Worm (Caenorhabditis elegans) whole organism, young adult: ENCODE results near the gene vglu-2.

ENCODE experiments used
- D2030.7 ChIP-seq: fragments of 200-800 bp; sonication (Bioruptor generic); IDR thresholded peaks from 2 replicates; pipeline ENCODE4 v1.3.6; 2022; ENCODE audit warnings: missing genetic modification reagents, missing genetic modification characterization, missing compliant biosample characterization
- F10E7.11 ChIP-seq: sonication (generic microtip); optimal IDR thresholded peaks from 2 replicates; lab custom pipeline; 2017; ENCODE audit warnings: mild to moderate bottlenecking, missing genetic modification characterization, moderate library complexity, missing compliant biosample characterization
- F22D6.2 ChIP-seq: sonication (generic microtip); optimal IDR thresholded peaks from 2 replicates; lab custom pipeline; 2016; ENCODE audit warnings: mild to moderate bottlenecking, missing genetic modification characterization, missing compliant biosample characterization
- F33H1.4 ChIP-seq: fragments of 200-800 bp; sonication (Bioruptor generic); IDR thresholded peaks from 2 replicates; pipeline ENCODE4 v1.3.6; 2022; ENCODE audit warnings: missing genetic modification reagents, missing genetic modification characterization, missing compliant biosample characterization
- F39B2.1 ChIP-seq: fragments of 200-800 bp; sonication (Bioruptor generic); IDR thresholded peaks from 2 replicates; pipeline ENCODE4 v1.3.6; 2022; ENCODE audit warnings: missing genetic modification reagents, missing genetic modification characterization, missing compliant biosample characterization
- F52B5.7 ChIP-seq: sonication (generic microtip); optimal IDR thresholded peaks from 2 replicates; lab custom pipeline; 2016; ENCODE audit warnings: mild to moderate bottlenecking, missing genetic modification characterization, missing compliant biosample characterization
- T07F8.4 ChIP-seq: sonication (generic microtip); optimal IDR thresholded peaks from 2 replicates; lab custom pipeline; 2016; ENCODE audit warnings: mild to moderate bottlenecking, missing genetic modification characterization, moderate library complexity, missing compliant biosample characterization
- T26A5.8 ChIP-seq: sonication (generic microtip); optimal IDR thresholded peaks from 2 replicates; lab custom pipeline; 2016; ENCODE audit warnings: missing genetic modification characterization, missing compliant biosample characterization
- ZK185.1 ChIP-seq: sonication (generic microtip); optimal IDR thresholded peaks from 2 replicates; lab custom pipeline; 2016; ENCODE audit warnings: mild to moderate bottlenecking, missing genetic modification characterization, missing compliant biosample characterization; ENCODE audit not compliant: poor library complexity, severe bottlenecking
- akir-1 ChIP-seq: fragments of 200-800 bp; sonication (Bioruptor generic); optimal IDR thresholded peaks from 2 replicates; lab custom pipeline; 2018; ENCODE audit warnings: mild to moderate bottlenecking, missing genetic modification characterization, moderate library complexity, missing compliant biosample characterization
- aptf-3 ChIP-seq: fragments of 200-800 bp; sonication (Bioruptor generic); IDR thresholded peaks from 2 replicates; pipeline ENCODE4 v1.3.6; 2022; ENCODE audit warnings: missing genetic modification characterization, missing compliant biosample characterization
- athp-1 ChIP-seq: sonication (generic microtip); optimal IDR thresholded peaks from 2 replicates; lab custom pipeline; 2017; ENCODE audit warnings: mild to moderate bottlenecking, missing genetic modification characterization, missing compliant biosample characterization
- attf-3 ChIP-seq: fragments of 200-800 bp; sonication (Bioruptor generic); conservative IDR thresholded peaks from 2 replicates; pipeline ENCODE4 v1.3.6; 2022; ENCODE audit warnings: missing genetic modification reagents, missing genetic modification characterization, missing compliant biosample characterization
- attf-5 ChIP-seq: fragments of 200-800 bp; sonication (Bioruptor generic); optimal IDR thresholded peaks from 2 replicates; lab custom pipeline; 2018; ENCODE audit warnings: mild to moderate bottlenecking, missing genetic modification characterization, missing compliant biosample characterization
- bed-1 ChIP-seq: fragments of 200-800 bp; sonication (Bioruptor generic); IDR thresholded peaks from 2 replicates; pipeline ENCODE4 v1.3.6; 2022; ENCODE audit warnings: missing genetic modification reagents, missing genetic modification characterization, missing compliant biosample characterization
- bed-2 ChIP-seq: fragments of 200-800 bp; sonication (Bioruptor generic); IDR thresholded peaks from 2 replicates; pipeline ENCODE4 v1.3.6; 2022; ENCODE audit warnings: missing genetic modification reagents, missing genetic modification characterization, missing compliant biosample characterization
- ccch-3 ChIP-seq: fragments of 200-800 bp; sonication (Bioruptor generic); optimal IDR thresholded peaks from 2 replicates; lab custom pipeline; 2018; ENCODE audit warnings: mild to moderate bottlenecking, missing genetic modification characterization, missing compliant biosample characterization
- ceh-27 ChIP-seq: fragments of 200-800 bp; sonication (Bioruptor generic); optimal IDR thresholded peaks from 2 replicates; lab custom pipeline; 2018; ENCODE audit warnings: mild to moderate bottlenecking, missing genetic modification characterization, moderate library complexity, missing compliant biosample characterization
- dox-1 ChIP-seq: fragments of 200-800 bp; sonication (Bioruptor generic); IDR thresholded peaks from 2 replicates; pipeline ENCODE4 v1.3.6; 2022; ENCODE audit warnings: missing genetic modification reagents, missing genetic modification characterization, missing compliant biosample characterization
- dpl-1 ChIP-seq: fragments of 150-350 bp; optimal IDR thresholded peaks from 2 replicates; lab custom pipeline; 2014; ENCODE audit warnings: missing biosample characterization, missing genetic modification reagents, missing genetic modification characterization
- efl-1 ChIP-seq: fragments of 150-350 bp; optimal IDR thresholded peaks from 2 replicates; lab custom pipeline; 2014; ENCODE audit warnings: missing biosample characterization, missing genetic modification reagents, missing genetic modification characterization
- ets-4 ChIP-seq: fragments of 200-800 bp; sonication (Bioruptor generic); optimal IDR thresholded peaks from 2 replicates; lab custom pipeline; 2018; ENCODE audit warnings: mild to moderate bottlenecking, missing genetic modification characterization, missing compliant biosample characterization
- hmg-20 ChIP-seq: fragments of 200-800 bp; sonication (Bioruptor generic); IDR thresholded peaks from 2 replicates; pipeline ENCODE4 v1.3.6; 2022; ENCODE audit warnings: missing genetic modification reagents, missing genetic modification characterization, missing compliant biosample characterization
- hrde-1 ChIP-seq: sonication (generic microtip); optimal IDR thresholded peaks from 2 replicates; lab custom pipeline; 2016; ENCODE audit warnings: missing genetic modification characterization, mild to moderate bottlenecking, missing compliant biosample characterization, moderate library complexity, missing genotype, missing genetic modification reagents, borderline replicate concordance
- hsf-1 ChIP-seq: fragments of 200-800 bp; sonication (Bioruptor generic); IDR thresholded peaks from 2 replicates; pipeline ENCODE4 v1.3.6; 2022; ENCODE audit warnings: missing genetic modification reagents, missing genetic modification characterization, missing compliant biosample characterization
- lin-35 ChIP-seq, 3 experiments: fragments of 150-350 bp in 2 of 3; sonication (generic microtip) in 1 of 3; optimal IDR thresholded peaks; 2 replicates each; lab custom pipeline; 2014 to 2018; ENCODE audit warnings: missing biosample characterization in 3 of 3, missing genetic modification characterization in 3 of 3, missing genetic modification reagents in 3 of 3
- lin-54 ChIP-seq: fragments of 200-800 bp; sonication (Bioruptor generic); optimal IDR thresholded peaks from 2 replicates; lab custom pipeline; 2018; ENCODE audit warnings: mild to moderate bottlenecking, missing genetic modification characterization, missing compliant biosample characterization
- lsl-1 ChIP-seq: fragments of 200-800 bp; sonication (Bioruptor generic); optimal IDR thresholded peaks from 2 replicates; lab custom pipeline; 2018; ENCODE audit warnings: mild to moderate bottlenecking, missing genetic modification characterization, moderate library complexity, missing compliant biosample characterization
- madf-6 ChIP-seq: fragments of 200-800 bp; sonication (Bioruptor generic); IDR thresholded peaks from 2 replicates; pipeline ENCODE4 v1.3.6; 2022; ENCODE audit warnings: missing genetic modification reagents, missing genetic modification characterization, missing compliant biosample characterization
- madf-8 ChIP-seq: fragments of 200-800 bp; sonication (Bioruptor generic); conservative IDR thresholded peaks from 2 replicates; pipeline ENCODE4 v1.3.6; 2022; ENCODE audit warnings: missing genetic modification reagents, missing genetic modification characterization, missing compliant biosample characterization
- mcd-1 ChIP-seq: fragments of 200-800 bp; sonication (Bioruptor generic); IDR thresholded peaks from 2 replicates; pipeline ENCODE4 v1.3.6; 2022; ENCODE audit warnings: missing genetic modification reagents, missing genetic modification characterization, missing compliant biosample characterization
- mxl-1 ChIP-seq: sonication (generic microtip); optimal IDR thresholded peaks from 2 replicates; lab custom pipeline; 2016; ENCODE audit warnings: missing genetic modification characterization, missing compliant biosample characterization
- nfya-1 ChIP-seq: sonication (generic microtip); optimal IDR thresholded peaks from 2 replicates; lab custom pipeline; 2017; ENCODE audit warnings: antibody characterized with exemption, missing compliant biosample characterization, missing genetic modification characterization, borderline replicate concordance; ENCODE audit not compliant: insufficient read depth
- nhr-27 ChIP-seq: fragments of 200-800 bp; sonication (Bioruptor generic); optimal IDR thresholded peaks from 2 replicates; lab custom pipeline; 2018; ENCODE audit warnings: mild to moderate bottlenecking, missing genetic modification characterization, moderate library complexity, missing compliant biosample characterization
- nhr-80 ChIP-seq: sonication (generic microtip); optimal IDR thresholded peaks from 2 replicates; lab custom pipeline; 2016; ENCODE audit warnings: missing genetic modification characterization, missing compliant biosample characterization
- nhr-90 ChIP-seq: sonication (generic microtip); optimal IDR thresholded peaks from 2 replicates; lab custom pipeline; 2016; ENCODE audit warnings: missing genotype, mild to moderate bottlenecking, missing genetic modification characterization, missing compliant biosample characterization
- pbrm-1 ChIP-seq: fragments of 200-800 bp; sonication (Bioruptor generic); IDR thresholded peaks from 2 replicates; pipeline ENCODE4 v1.3.6; 2022; ENCODE audit warnings: missing genetic modification reagents, missing genetic modification characterization, missing compliant biosample characterization
- repo-1 ChIP-seq: sonication (generic microtip); optimal IDR thresholded peaks from 2 replicates; lab custom pipeline; 2017; ENCODE audit warnings: mild to moderate bottlenecking, missing genetic modification characterization, missing compliant biosample characterization
- sdz-38 ChIP-seq: sonication (generic microtip); optimal IDR thresholded peaks from 2 replicates; lab custom pipeline; 2016; ENCODE audit warnings: missing genotype, missing genetic modification characterization, missing compliant biosample characterization
- snpc-1.1 ChIP-seq: sonication (generic microtip); optimal IDR thresholded peaks from 2 replicates; lab custom pipeline; 2017; ENCODE audit warnings: missing genetic modification characterization, mild to moderate bottlenecking, missing compliant biosample characterization, antibody characterized with exemption, moderate library complexity, missing genotype, missing genetic modification reagents; ENCODE audit not compliant: insufficient read depth
- snpc-3.4 ChIP-seq: sonication (generic microtip); optimal IDR thresholded peaks from 2 replicates; lab custom pipeline; 2017; ENCODE audit warnings: missing genetic modification characterization, mild to moderate bottlenecking, missing compliant biosample characterization, antibody characterized with exemption, moderate library complexity, missing genotype, missing genetic modification reagents
- tbx-9 ChIP-seq: sonication (generic microtip); optimal IDR thresholded peaks from 2 replicates; lab custom pipeline; 2016; ENCODE audit warnings: borderline replicate concordance, missing genetic modification characterization, inconsistent platforms, missing compliant biosample characterization
- tlf-1 ChIP-seq: fragments of 200-800 bp; sonication (Bioruptor generic); optimal IDR thresholded peaks from 2 replicates; lab custom pipeline; 2018; ENCODE audit warnings: mild to moderate bottlenecking, missing genetic modification characterization, missing compliant biosample characterization
- unc-130 ChIP-seq: sonication (generic microtip); optimal IDR thresholded peaks from 2 replicates; lab custom pipeline; 2016; ENCODE audit warnings: missing genetic modification reagents, missing genetic modification characterization, missing compliant biosample characterization
- unc-62 ChIP-seq: fragments of 150-350 bp; optimal IDR thresholded peaks from 2 replicates; lab custom pipeline; 2014; ENCODE audit warnings: missing biosample characterization, missing genetic modification reagents, missing genetic modification characterization
- xnd-1 ChIP-seq: sonication (generic microtip); optimal IDR thresholded peaks from 2 replicates; lab custom pipeline; 2016; ENCODE audit warnings: missing genotype, missing genetic modification reagents, missing genetic modification characterization, missing compliant biosample characterization
- ztf-18 ChIP-seq: sonication (generic microtip); optimal IDR thresholded peaks from 2 replicates; lab custom pipeline; 2016; ENCODE audit warnings: missing genotype, mild to moderate bottlenecking, missing genetic modification characterization, missing compliant biosample characterization
- ztf-22 ChIP-seq: fragments of 200-800 bp; sonication (Bioruptor generic); optimal IDR thresholded peaks from 2 replicates; lab custom pipeline; 2018; ENCODE audit warnings: mild to moderate bottlenecking, missing genetic modification characterization, moderate library complexity, missing compliant biosample characterization

vglu-2 gene

DNA sequence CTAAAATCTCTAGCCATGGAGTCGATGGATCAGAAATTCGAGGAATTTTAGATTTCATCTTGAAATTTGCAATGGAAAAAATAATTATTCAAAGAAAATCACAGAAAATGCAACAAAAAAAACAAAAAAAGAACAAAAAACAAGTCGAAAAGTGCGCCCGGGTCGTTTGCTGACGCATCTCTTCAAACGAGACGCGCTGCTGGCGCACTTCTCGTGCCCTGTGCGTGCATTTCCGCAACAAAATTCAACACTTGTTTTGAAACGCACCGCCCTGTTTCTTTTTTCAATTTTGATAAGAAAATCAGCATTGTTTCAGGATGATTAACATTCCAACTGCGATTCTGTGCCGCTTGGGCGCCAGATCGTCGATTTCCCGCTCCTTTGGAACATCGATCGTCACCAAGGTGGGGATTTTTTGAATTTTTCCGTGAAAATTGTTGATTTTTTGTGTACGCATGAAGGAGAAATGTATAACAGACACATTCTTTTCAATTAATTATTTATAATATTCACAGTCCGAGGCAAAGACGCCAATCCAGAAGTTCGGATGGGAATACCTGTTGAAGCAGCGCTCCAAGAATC is 39.1 kb downstream of the vglu-2 start, which contains the start of the genes jmjd-4 and mev-1 (continued):
- TF ChIP-seq ztf-22, result peak; percentile 58
- TF ChIP-seq pbrm-1, result peak; percentile 86
- TF ChIP-seq attf-5 (GFP tag; lab: Kevin White, UChicago), result peak; percentile 92
- TF ChIP-seq mcd-1 (GFP tag; lab: Robert Waterston, UW), result peak; percentile 94
- TF ChIP-seq F52B5.7, result no peak
- TF ChIP-seq lsl-1 (GFP tag; lab: Kevin White, UChicago), result peak; percentile 81
- peak; percentile 51 for TF ChIP-seq efl-1
- peak; percentile 61 for TF ChIP-seq ceh-27
- TF ChIP-seq snpc-1.1, result no peak
- TF ChIP-seq madf-8 (GFP tag; lab: Robert Waterston, UW), result peak; percentile 77
- TF ChIP-seq madf-6 (GFP tag; lab: Robert Waterston, UW), result peak; percentile 87
- TF ChIP-seq repo-1 (tag; lab: Kevin White, UChicago), result peak; percentile 77
- no peak for TF ChIP-seq bed-1 (GFP tag; lab: Robert Waterston, UW)
- TF ChIP-seq T26A5.8 (tag; lab: Kevin White, UChicago), result no peak
- peak; percentile 7 for TF ChIP-seq athp-1 (tag; lab: Kevin White, UChicago)
- peak; percentile 76 for TF ChIP-seq xnd-1 (tag; lab: Kevin White, UChicago)
- TF ChIP-seq dox-1 (GFP tag; lab: Robert Waterston, UW), result peak; percentile 94
- no peak for TF ChIP-seq akir-1 (GFP tag; lab: Kevin White, UChicago)
- peak; percentile 38 for TF ChIP-seq D2030.7 (GFP tag; lab: Robert Waterston, UW)
- peak; percentile 67 for TF ChIP-seq hsf-1 (GFP tag; lab: Robert Waterston, UW)
- TF ChIP-seq bed-2 (GFP tag; lab: Robert Waterston, UW), result 0 out of 2 replicates have a peak, but pooled peaks have one; percentile 12
- no peak for TF ChIP-seq mxl-1 (tag; lab: Kevin White, UChicago)
- no peak for TF ChIP-seq tbx-9 (tag; lab: Kevin White, UChicago)
- no peak for TF ChIP-seq attf-3 (GFP tag; lab: Robert Waterston, UW)
- peak; percentile 70 for TF ChIP-seq ets-4
- peak; percentile 82 for TF ChIP-seq tlf-1 (GFP tag; lab: Kevin White, UChicago)
- TF ChIP-seq unc-62 (GFP tag; lab: Kevin White, UChicago), result no peak
- peak; percentile 71 for TF ChIP-seq dpl-1 (GFP tag; lab: Kevin White, UChicago)
- no peak for TF ChIP-seq nhr-27 (tag; lab: Kevin White, UChicago)
- no peak for TF ChIP-seq F39B2.1 (GFP tag; lab: Robert Waterston, UW)
- TF ChIP-seq lin-54, result peak; percentile 92
- no peak for TF ChIP-seq T07F8.4 (tag; lab: Kevin White, UChicago)
- peak; percentile 84 for TF ChIP-seq nhr-80 (tag; lab: Kevin White, UChicago)
- TF ChIP-seq F22D6.2 (tag; lab: Kevin White, UChicago), result peak; percentile 48
- no peak for TF ChIP-seq nfya-1
- TF ChIP-seq F33H1.4, result peak; percentile 76
- TF ChIP-seq sdz-38 (tag; lab: Kevin White, UChicago), result no peak
- no peak for TF ChIP-seq F10E7.11 (tag; lab: Kevin White, UChicago)
- no peak for TF ChIP-seq hrde-1
- TF ChIP-seq aptf-3 (GFP tag; lab: Robert Waterston, UW), result no peak
- peak; percentile 51 for TF ChIP-seq ZK185.1 (tag; lab: Kevin White, UChicago)
- peak in 1 of 3 experiments; percentile 87 for TF ChIP-seq lin-35 (GFP tag; optimal IDR thresholded peaks at IDR 0.05; lab: Kevin White, UChicago)
- TF ChIP-seq hmg-20 (GFP tag; lab: Robert Waterston, UW), result peak; percentile 39; the same call in 1 of the 2 replicates
- TF ChIP-seq nhr-90 (tag; lab: Kevin White, UChicago), result no peak
- peak; percentile 98 for TF ChIP-seq ztf-18 (tag; lab: Kevin White, UChicago)
- no peak for TF ChIP-seq unc-130 (GFP tag; lab: Kevin White, UChicago)
- TF ChIP-seq snpc-3.4 (tag; lab: Kevin White, UChicago), result peak; percentile 63
- no peak for TF ChIP-seq ccch-3 (GFP tag; lab: Kevin White, UChicago)
